Worm (Caenorhabditis elegans): ENCODE results near the gene F42C5.5.

The F42C5.5 gene

ce11 chrIV:7301481-7301880 lies 7.5 kb upstream of the F42C5.5 start:
- TF ChIP-seq sea-1 (GFP tag; conservative IDR thresholded peaks at IDR 0.05) (no peak), ets-7 (tag; optimal IDR thresholded peaks at IDR 0.05) (no peak)

DNA sequence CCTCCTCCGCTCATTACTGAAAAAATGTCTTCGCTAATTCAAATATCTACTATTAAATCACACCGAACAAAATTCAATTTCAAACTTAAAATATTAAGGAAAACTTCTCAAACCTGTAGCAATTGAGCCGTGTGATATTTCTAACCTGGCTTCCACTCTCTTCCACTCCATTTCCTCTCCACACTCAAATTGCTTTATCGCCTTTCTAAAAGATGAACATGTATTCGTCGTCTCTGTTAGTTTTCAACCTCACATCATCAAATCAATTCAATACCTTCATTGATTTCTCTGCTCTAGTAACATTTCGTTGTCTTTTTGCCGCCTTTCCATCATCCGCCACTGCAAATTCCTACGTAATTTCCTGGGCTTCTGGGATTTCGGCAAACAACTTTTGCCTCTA lies 2.1 kb downstream of the F42C5.5 start, which contains the start of gene F42C5.4:
Gene F42C5.4, minus strand, starts transcription at position 171 of the 400 bp plus-strand sequence.
- TF ChIP-seq hmbx-1 (tag; optimal IDR thresholded peaks at IDR 0.05) (no peak), sea-1 (GFP tag; conservative IDR thresholded peaks at IDR 0.05) (no peak), pes-1 (GFP tag; IDR thresholded peaks at IDR 0.05) (no peak), ama-1 (optimal IDR thresholded peaks at IDR 0.05) (no peak), B0310.2 (tag; optimal IDR thresholded peaks at IDR 0.05) (no peak), tra-4 (tag; optimal IDR thresholded peaks at IDR 0.05) (no peak), ceh-13 (GFP tag; optimal IDR thresholded peaks at IDR 0.05) (no peak), tbx-37 (GFP tag; conservative IDR thresholded peaks at IDR 0.05) (no peak), tbx-11 (GFP tag; IDR thresholded peaks at IDR 0.05) (no peak), scrt-1 (GFP tag; IDR thresholded peaks at IDR 0.05) (no peak), aly-1 (tag; optimal IDR thresholded peaks at IDR 0.05) (no peak)

DNA sequence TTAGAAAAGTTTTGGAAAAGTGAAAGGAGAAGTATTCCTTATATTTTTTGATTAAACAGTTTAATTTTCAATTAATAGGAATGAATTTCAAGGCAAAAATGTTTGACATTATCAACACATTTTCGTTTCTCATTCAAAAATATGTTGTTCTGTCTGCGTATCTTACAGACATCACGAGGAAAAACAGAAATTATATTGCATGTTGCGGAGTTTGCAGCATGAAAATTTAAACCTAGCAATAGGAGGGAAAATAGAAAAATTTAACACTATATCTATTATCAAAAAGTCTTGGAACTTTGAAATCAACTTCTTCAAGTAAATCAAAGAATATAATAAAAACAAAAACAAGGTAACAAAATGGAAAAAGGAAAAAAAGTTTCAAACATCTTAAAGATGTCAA lies 3.0 kb downstream of the F42C5.5 start:
- TF ChIP-seq hmg-4 (GFP tag; optimal IDR thresholded peaks at IDR 0.05) (no peak), ama-1 (optimal IDR thresholded peaks at IDR 0.05) (no peak), tra-4 (tag; optimal IDR thresholded peaks at IDR 0.05) (no peak), aly-1 (tag; optimal IDR thresholded peaks at IDR 0.05) (no peak), scrt-1 (GFP tag; IDR thresholded peaks at IDR 0.05) (no peak), B0310.2 (tag; optimal IDR thresholded peaks at IDR 0.05) (no peak), flt-1 (GFP tag; IDR thresholded peaks at IDR 0.05) (no peak), sea-1 (GFP tag; conservative IDR thresholded peaks at IDR 0.05) (no peak), ceh-13 (GFP tag; optimal IDR thresholded peaks at IDR 0.05) (no peak), tbx-11 (GFP tag; IDR thresholded peaks at IDR 0.05) (no peak), hmbx-1 (tag; optimal IDR thresholded peaks at IDR 0.05) (no peak), F13C5.2 (tag; optimal IDR thresholded peaks at IDR 0.05) (no peak), ceh-36 (tag; optimal IDR thresholded peaks at IDR 0.05) (no peak), ets-7 (tag; optimal IDR thresholded peaks at IDR 0.05) (no peak), hnd-1 (tag; optimal IDR thresholded peaks at IDR 0.05) (no peak), pes-1 (GFP tag; IDR thresholded peaks at IDR 0.05) (no peak), tbx-37 (GFP tag; conservative IDR thresholded peaks at IDR 0.05) (no peak)

ce11 chrIV:7287474-7287873 lies 6.5 kb downstream of the F42C5.5 start, which contains the start of gene F42C5.3:
TSS of gene F42C5.3 (minus strand) at chrIV:7287574.
- TF ChIP-seq ceh-36 (tag; optimal IDR thresholded peaks at IDR 0.05) (no peak), scrt-1 (GFP tag; IDR thresholded peaks at IDR 0.05) (no peak), hmbx-1 (tag; optimal IDR thresholded peaks at IDR 0.05) (no peak), tra-4 (tag; optimal IDR thresholded peaks at IDR 0.05) (no peak), pes-1 (GFP tag; IDR thresholded peaks at IDR 0.05) (no peak), tbx-11 (GFP tag; IDR thresholded peaks at IDR 0.05) (no peak)

DNA sequence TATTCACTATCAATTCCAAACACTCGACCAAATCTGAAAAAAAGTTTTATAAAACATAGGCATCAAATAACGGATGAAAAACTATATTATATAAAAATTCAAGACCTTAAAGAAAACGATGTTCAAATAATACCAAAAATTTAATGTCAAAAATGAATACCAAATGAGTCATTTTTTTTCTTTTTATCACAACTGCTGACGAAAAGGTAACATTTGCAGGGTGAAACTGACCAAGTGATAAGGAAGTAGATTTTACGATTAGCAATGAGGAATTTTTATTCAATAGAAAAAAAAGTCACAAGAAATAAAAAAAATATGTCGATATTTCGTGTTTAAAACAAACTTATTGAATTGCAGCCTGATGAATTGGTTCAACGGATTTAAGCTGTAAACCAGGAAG lies 8.2 kb downstream of the F42C5.5 start, which contains the start of gene C06E4.8:
Gene C06E4.8, minus strand, starts transcription at position 37 of the 400 bp plus-strand sequence.
- TF ChIP-seq sea-1 (GFP tag; conservative IDR thresholded peaks at IDR 0.05) (no peak), ama-1 (optimal IDR thresholded peaks at IDR 0.05) (no peak), flt-1 (GFP tag; IDR thresholded peaks at IDR 0.05) (no peak), ceh-36 (tag; optimal IDR thresholded peaks at IDR 0.05) (no peak), B0310.2 (tag; optimal IDR thresholded peaks at IDR 0.05) (no peak), scrt-1 (GFP tag; IDR thresholded peaks at IDR 0.05) (no peak), hnd-1 (tag; optimal IDR thresholded peaks at IDR 0.05) (no peak), hmbx-1 (tag; optimal IDR thresholded peaks at IDR 0.05) (no peak), tbx-37 (GFP tag; conservative IDR thresholded peaks at IDR 0.05) (no peak), F13C5.2 (tag; optimal IDR thresholded peaks at IDR 0.05) (no peak), ceh-13 (GFP tag; optimal IDR thresholded peaks at IDR 0.05) (no peak)

ce11 chrIV:7282957-7283356 lies 11.1 kb downstream of the F42C5.5 start, which contains the start of gene C06E4.1:
TSS of gene C06E4.1 (plus strand) at chrIV:7283257.
- no peak for TF ChIP-seq F13C5.2 (tag; optimal IDR thresholded peaks at IDR 0.05)
- no peak for TF ChIP-seq tbx-11 (GFP tag; IDR thresholded peaks at IDR 0.05)
- no peak for TF ChIP-seq pes-1 (GFP tag; IDR thresholded peaks at IDR 0.05)
- TF ChIP-seq tra-4 (tag; optimal IDR thresholded peaks at IDR 0.05): no peak
- TF ChIP-seq scrt-1 (GFP tag; IDR thresholded peaks at IDR 0.05): no peak

ce11 chrIV:7276661-7277060 lies 17.4 kb downstream of the F42C5.5 start, which contains the start of gene C06E4.2:
TSS of gene C06E4.2 (plus strand) at chrIV:7276961.
- no peak for TF ChIP-seq hmbx-1 (tag; optimal IDR thresholded peaks at IDR 0.05)
- no peak for TF ChIP-seq B0310.2 (tag; optimal IDR thresholded peaks at IDR 0.05)

- no peak for TF ChIP-seq tra-4 (tag; optimal IDR thresholded peaks at IDR 0.05)
- no peak for TF ChIP-seq scrt-1 (GFP tag; IDR thresholded peaks at IDR 0.05)
- no peak for TF ChIP-seq F13C5.2 (tag; optimal IDR thresholded peaks at IDR 0.05)
- TF ChIP-seq hmg-4 (GFP tag; optimal IDR thresholded peaks at IDR 0.05): no peak
- TF ChIP-seq tbx-37 (GFP tag; conservative IDR thresholded peaks at IDR 0.05): no peak
- TF ChIP-seq hnd-1 (tag; optimal IDR thresholded peaks at IDR 0.05): no peak
- no peak for TF ChIP-seq ets-7 (tag; optimal IDR thresholded peaks at IDR 0.05)
- TF ChIP-seq flt-1 (GFP tag; IDR thresholded peaks at IDR 0.05): no peak
These were observed 19.0 kb downstream of the F42C5.5 start for ce11 chrIV:7274969-7275548.

DNA sequence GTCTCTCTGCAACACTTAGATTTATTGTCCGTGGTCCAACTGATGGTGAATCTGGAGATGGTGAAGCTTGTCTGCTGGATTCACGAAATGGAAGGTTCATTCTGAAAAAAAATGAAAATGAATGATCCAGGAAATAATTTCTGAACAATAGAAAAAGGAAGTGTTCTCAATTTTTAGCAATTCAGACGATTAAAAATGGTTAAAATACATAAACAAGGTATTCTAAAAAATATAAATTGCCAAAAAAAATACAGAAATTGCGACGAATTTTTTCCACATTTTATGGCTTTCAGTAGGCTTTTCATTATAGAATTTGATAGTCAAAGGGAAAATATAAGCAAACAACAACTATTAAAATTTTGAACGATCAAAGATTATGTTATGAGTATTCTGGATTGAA lies 30.9 kb downstream of the F42C5.5 start, which contains the start of gene glb-2:
Gene glb-2, minus strand, starts transcription at position 101 of the 400 bp plus-strand sequence.
- no peak for TF ChIP-seq F13C5.2 (tag; optimal IDR thresholded peaks at IDR 0.05)
- no peak for TF ChIP-seq hnd-1 (tag; optimal IDR thresholded peaks at IDR 0.05)
- no peak for TF ChIP-seq sea-1 (GFP tag; conservative IDR thresholded peaks at IDR 0.05)
- no peak for TF ChIP-seq ets-7 (tag; optimal IDR thresholded peaks at IDR 0.05)
- TF ChIP-seq B0310.2 (tag; optimal IDR thresholded peaks at IDR 0.05): no peak
- TF ChIP-seq pes-1 (GFP tag; IDR thresholded peaks at IDR 0.05): no peak
- no peak for TF ChIP-seq ceh-13 (GFP tag; optimal IDR thresholded peaks at IDR 0.05)
- no peak for TF ChIP-seq tbx-37 (GFP tag; conservative IDR thresholded peaks at IDR 0.05)
- TF ChIP-seq aly-1 (tag; optimal IDR thresholded peaks at IDR 0.05): no peak
- TF ChIP-seq tra-4 (tag; optimal IDR thresholded peaks at IDR 0.05): no peak
- TF ChIP-seq ama-1 (optimal IDR thresholded peaks at IDR 0.05): no peak
- no peak for TF ChIP-seq flt-1 (GFP tag; IDR thresholded peaks at IDR 0.05)
